Fruit fly (Drosophila melanogaster) whole organism, adult: ENCODE measurements around the gene CG17361.
A peak's percentile ranks its signal among the peaks of the same experiment; 100 is the strongest.

ENCODE experiments used
- CG11617 ChIP-seq: fragments of 200-800 bp; sonication (Bioruptor generic); optimal IDR thresholded peaks from 2 replicates; lab custom pipeline; 2017; ENCODE audit warnings: mild to moderate bottlenecking, missing biosample characterization, missing genetic modification reagents, missing genetic modification characterization
- CG12768 ChIP-seq: fragments of 200-800 bp; sonication (Bioruptor generic); optimal IDR thresholded peaks from 2 replicates; lab custom pipeline; 2017; ENCODE audit warnings: missing biosample characterization, missing genetic modification characterization, mild to moderate bottlenecking, moderate library complexity, missing genetic modification reagents
- CG14711 ChIP-seq: fragments of 200-800 bp; sonication (Bioruptor generic); optimal IDR thresholded peaks from 2 replicates; lab custom pipeline; 2018; ENCODE audit warnings: missing biosample characterization, mild to moderate bottlenecking, missing genetic modification characterization, moderate library complexity
- CG1620 ChIP-seq: fragments of 200-800 bp; sonication (Bioruptor generic); optimal IDR thresholded peaks from 2 replicates; lab custom pipeline; 2016; ENCODE audit warnings: missing biosample characterization, missing genetic modification characterization
- CG7045 ChIP-seq: fragments of 200-800 bp; sonication (Bioruptor generic); optimal IDR thresholded peaks from 2 replicates; lab custom pipeline; 2017; ENCODE audit warnings: missing biosample characterization, mild to moderate bottlenecking, missing genetic modification characterization
- CG7101 ChIP-seq: fragments of 200-800 bp; sonication (Bioruptor generic); optimal IDR thresholded peaks from 2 replicates; lab custom pipeline; 2018; ENCODE audit warnings: missing biosample characterization, mild to moderate bottlenecking, missing genetic modification characterization, moderate library complexity
- Clk ChIP-seq: fragments of 200-800 bp; sonication (Bioruptor generic); optimal IDR thresholded peaks from 2 replicates; lab custom pipeline; 2017; ENCODE audit warnings: missing biosample characterization, missing genetic modification characterization
- Mnt ChIP-seq: fragments of 200-800 bp; sonication (Bioruptor generic); optimal IDR thresholded peaks from 2 replicates; lab custom pipeline; 2016; ENCODE audit warnings: missing biosample characterization, mild to moderate bottlenecking, missing genetic modification characterization
- bab1 ChIP-seq: fragments of 200-800 bp; sonication (Bioruptor generic); optimal IDR thresholded peaks from 3 replicates; lab custom pipeline; 2019; ENCODE audit warnings: missing biosample characterization, mild to moderate bottlenecking, missing genetic modification characterization, moderate library complexity
- cic ChIP-seq: fragments of 200-800 bp; sonication (Bioruptor generic); optimal IDR thresholded peaks from 2 replicates; lab custom pipeline; 2017; ENCODE audit warnings: missing biosample characterization, mild to moderate bottlenecking, missing genetic modification characterization, moderate library complexity
- kay ChIP-seq: fragments of 200-800 bp; sonication (Bioruptor generic); peaks from one replicate; lab custom pipeline; 2016; ENCODE audit warnings: missing biosample characterization, missing genetic modification characterization, borderline replicate concordance
- pad ChIP-seq: fragments of 200-800 bp; sonication (Bioruptor generic); optimal IDR thresholded peaks from 3 replicates; lab custom pipeline; 2017; ENCODE audit warnings: missing biosample characterization, missing genetic modification characterization, mild to moderate bottlenecking, moderate library complexity, missing genetic modification reagents
- toe ChIP-seq: fragments of 200-800 bp; sonication (Bioruptor generic); optimal IDR thresholded peaks from 2 replicates; lab custom pipeline; 2016; ENCODE audit warnings: missing biosample characterization, missing genetic modification characterization

dm6 chr3L:13993742-13994719 is 3.0 kb upstream of the CG17361 start, which contains the start of gene CtsK1:
- TF ChIP-seq CG12768 (GFP tag; lab: Kevin White, UChicago) (peak; percentile 63), pad (peak; percentile 22), bab1 (GFP tag; lab: Kevin White, UChicago) (peak; percentile 88), CG11617 (GFP tag; lab: Kevin White, UChicago) (peak; percentile 30), Mnt (GFP tag; lab: Kevin White, UChicago) (no peak), CG7101 (tag; lab: Kevin White, UChicago) (peak; percentile 83), CG7045 (GFP tag; lab: Kevin White, UChicago) (peak; percentile 25), cic (GFP tag; lab: Kevin White, UChicago) (no peak), toe (GFP tag; lab: Kevin White, UChicago) (no peak), kay (GFP tag; lab: Kevin White, UChicago) (no peak), CG14711 (tag; lab: Kevin White, UChicago) (peak; percentile 63), CG1620 (GFP tag; lab: Kevin White, UChicago) (no peak), Clk (GFP tag; lab: Kevin White, UChicago) (no peak)
